Fruit fly (Drosophila melanogaster) whole organism, prepupa: ENCODE measurements around the gene Hira.

Experiments
- Blimp-1 ChIP-seq: fragments of 200-800 bp; sonication (Bioruptor generic); optimal IDR thresholded peaks from 3 replicates; lab custom pipeline; 2017; ENCODE audit warnings: missing biosample characterization, missing genetic modification characterization, mild to moderate bottlenecking, moderate library complexity, missing genetic modification reagents
- CG10631 ChIP-seq: fragments of 200-800 bp; sonication (Bioruptor generic); optimal IDR thresholded peaks from 2 replicates; lab custom pipeline; 2016; ENCODE audit warnings: missing biosample characterization, missing genetic modification characterization
- CG10669 ChIP-seq: fragments of 200-800 bp; sonication (Bioruptor generic); optimal IDR thresholded peaks from 3 replicates; lab custom pipeline; 2018; ENCODE audit warnings: missing biosample characterization, mild to moderate bottlenecking, missing genetic modification characterization, moderate library complexity
- CG11294 ChIP-seq: fragments of 200-800 bp; sonication (Bioruptor generic); IDR thresholded peaks from 2 replicates; pipeline ENCODE4 v1.3.6; 2022; ENCODE audit warnings: missing biosample characterization, missing genetic modification characterization
- CG11762 ChIP-seq: fragments of 200-800 bp; sonication (Bioruptor generic); optimal IDR thresholded peaks from 3 replicates; lab custom pipeline; 2016; ENCODE audit warnings: missing biosample characterization, missing genetic modification characterization; ENCODE audit not compliant: insufficient read depth
- CG15336 ChIP-seq: fragments of 200-800 bp; sonication (Bioruptor generic); IDR thresholded peaks from 2 replicates; pipeline ENCODE4 v1.3.6; 2022; ENCODE audit warnings: missing biosample characterization, missing genetic modification characterization
- CG1621 ChIP-seq: fragments of 200-800 bp; sonication (Bioruptor generic); optimal IDR thresholded peaks from 3 replicates; lab custom pipeline; 2018; ENCODE audit warnings: missing biosample characterization, mild to moderate bottlenecking, missing genetic modification characterization
- CG16779 ChIP-seq: fragments of 200-800 bp; sonication (Bioruptor generic); optimal IDR thresholded peaks from 3 replicates; lab custom pipeline; 2017; ENCODE audit warnings: missing biosample characterization, mild to moderate bottlenecking, missing genetic modification characterization
- CG3032 ChIP-seq: fragments of 200-800 bp; optimal IDR thresholded peaks from 2 replicates; lab custom pipeline; 2019; ENCODE audit warnings: missing biosample characterization, mild to moderate bottlenecking, missing genetic modification characterization, moderate library complexity
- CG31627 ChIP-seq: fragments of 200-800 bp; sonication (Bioruptor generic); optimal IDR thresholded peaks from 3 replicates; lab custom pipeline; 2016; ENCODE audit warnings: missing biosample characterization, missing genetic modification characterization
- CG32006 ChIP-seq: fragments of 200-800 bp; sonication (Bioruptor generic); optimal IDR thresholded peaks from 3 replicates; lab custom pipeline; 2017; ENCODE audit warnings: missing biosample characterization, mild to moderate bottlenecking, missing genetic modification characterization
- CG3919 ChIP-seq: fragments of 200-800 bp; sonication (Bioruptor generic); optimal IDR thresholded peaks from 3 replicates; lab custom pipeline; 2016; ENCODE audit warnings: missing biosample characterization, missing genetic modification characterization
- CG4318 ChIP-seq: fragments of 200-800 bp; sonication (Bioruptor generic); optimal IDR thresholded peaks from 3 replicates; lab custom pipeline; 2017; ENCODE audit warnings: missing biosample characterization, mild to moderate bottlenecking, missing genetic modification characterization
- CG6163 ChIP-seq: fragments of 200-800 bp; sonication (Bioruptor generic); IDR thresholded peaks from 3 replicates; pipeline ENCODE4 v1.3.6; 2022; ENCODE audit warnings: missing biosample characterization, missing genetic modification characterization
- CG6276 ChIP-seq: fragments of 200-800 bp; sonication (Bioruptor generic); optimal IDR thresholded peaks from 2 replicates; lab custom pipeline; 2017; ENCODE audit warnings: missing biosample characterization, mild to moderate bottlenecking, missing genetic modification characterization
- CG6792 ChIP-seq: fragments of 200-800 bp; sonication (Bioruptor generic); optimal IDR thresholded peaks from 3 replicates; lab custom pipeline; 2016; ENCODE audit warnings: missing biosample characterization, missing genetic modification characterization
- CG6808 ChIP-seq: fragments of 200-800 bp; sonication (Bioruptor generic); optimal IDR thresholded peaks from 3 replicates; lab custom pipeline; 2017; ENCODE audit warnings: missing biosample characterization, missing genetic modification characterization, mild to moderate bottlenecking, moderate library complexity, missing genetic modification reagents
- CG7368 ChIP-seq: fragments of 200-800 bp; sonication (Bioruptor generic); optimal IDR thresholded peaks from 3 replicates; lab custom pipeline; 2016; ENCODE audit warnings: missing biosample characterization, missing genetic modification characterization
- CG8119 ChIP-seq: fragments of 200-800 bp; sonication (Bioruptor generic); IDR thresholded peaks from 3 replicates; pipeline ENCODE4 v1.3.6; 2022; ENCODE audit warnings: missing biosample characterization, missing genetic modification characterization
- CG8632 ChIP-seq: fragments of 200-800 bp; sonication (Bioruptor generic); optimal IDR thresholded peaks from 3 replicates; lab custom pipeline; 2016; ENCODE audit warnings: missing biosample characterization, missing genetic modification characterization
- Eip75B ChIP-seq: fragments of 200-800 bp; sonication (Bioruptor generic); optimal IDR thresholded peaks from 3 replicates; lab custom pipeline; 2016; ENCODE audit warnings: missing biosample characterization, missing genetic modification characterization
- Eip78C ChIP-seq: fragments of 200-800 bp; sonication (Bioruptor generic); peaks from one replicate; lab custom pipeline; 2016; ENCODE audit warnings: missing biosample characterization, missing genetic modification characterization
- Eip93F ChIP-seq: fragments of 200-800 bp; sonication (Bioruptor generic); optimal IDR thresholded peaks from 2 replicates; lab custom pipeline; 2016; ENCODE audit warnings: missing biosample characterization, mild to moderate bottlenecking, missing genetic modification characterization
- Ets21C ChIP-seq: fragments of 200-800 bp; sonication (Bioruptor generic); optimal IDR thresholded peaks from 3 replicates; lab custom pipeline; 2016; ENCODE audit warnings: missing biosample characterization, missing genetic modification characterization
- Ets96B ChIP-seq: fragments of 200-800 bp; optimal IDR thresholded peaks from 2 replicates; lab custom pipeline; 2019; ENCODE audit warnings: missing biosample characterization, mild to moderate bottlenecking, missing genetic modification characterization, moderate library complexity
- Gug ChIP-seq: fragments of 200-800 bp; sonication (Bioruptor generic); IDR thresholded peaks from 2 replicates; pipeline ENCODE4 v1.3.6; 2022; ENCODE audit warnings: missing biosample characterization, missing genetic modification characterization
- Hr39 ChIP-seq: fragments of 200-800 bp; sonication (Bioruptor generic); optimal IDR thresholded peaks from 2 replicates; lab custom pipeline; 2016; ENCODE audit warnings: missing biosample characterization, missing genetic modification characterization
- Hr4 ChIP-seq: fragments of 200-800 bp; sonication (Bioruptor generic); optimal IDR thresholded peaks from 3 replicates; lab custom pipeline; 2016; ENCODE audit warnings: missing biosample characterization, missing genetic modification characterization
- Lpt ChIP-seq: fragments of 200-800 bp; sonication (Bioruptor generic); optimal IDR thresholded peaks from 3 replicates; lab custom pipeline; 2016; ENCODE audit warnings: missing biosample characterization, missing genetic modification characterization
- Met ChIP-seq: fragments of 200-800 bp; sonication (Bioruptor generic); optimal IDR thresholded peaks from 3 replicates; lab custom pipeline; 2016; ENCODE audit warnings: missing biosample characterization, missing genetic modification characterization
- OdsH ChIP-seq: fragments of 200-800 bp; sonication (Bioruptor generic); optimal IDR thresholded peaks from 3 replicates; lab custom pipeline; 2016; ENCODE audit warnings: missing biosample characterization, missing genetic modification characterization
- Smox ChIP-seq: fragments of 200-800 bp; sonication (Bioruptor generic); optimal IDR thresholded peaks from 3 replicates; lab custom pipeline; 2016; ENCODE audit warnings: missing biosample characterization, missing genetic modification characterization
- Sox102F ChIP-seq: fragments of 200-800 bp; sonication (Bioruptor generic); optimal IDR thresholded peaks from 2 replicates; lab custom pipeline; 2016; ENCODE audit warnings: missing biosample characterization, mild to moderate bottlenecking, missing genetic modification characterization
- Sox14 ChIP-seq: fragments of 200-800 bp; sonication (Bioruptor generic); optimal IDR thresholded peaks from 3 replicates; lab custom pipeline; 2016; ENCODE audit warnings: missing biosample characterization, missing genetic modification characterization
- achi ChIP-seq: fragments of 200-800 bp; sonication (Bioruptor generic); optimal IDR thresholded peaks from 3 replicates; lab custom pipeline; 2016; ENCODE audit warnings: missing biosample characterization, missing genetic modification characterization
- acj6 ChIP-seq: fragments of 200-800 bp; sonication (Bioruptor generic); optimal IDR thresholded peaks from 3 replicates; lab custom pipeline; 2016; ENCODE audit warnings: missing biosample characterization, missing genetic modification characterization
- cyc ChIP-seq: fragments of 200-800 bp; sonication (Bioruptor generic); optimal IDR thresholded peaks from 3 replicates; lab custom pipeline; 2016; ENCODE audit warnings: missing biosample characterization, missing genetic modification characterization
- dac ChIP-seq: fragments of 200-800 bp; sonication (Bioruptor generic); optimal IDR thresholded peaks from 2 replicates; lab custom pipeline; 2017; ENCODE audit warnings: missing biosample characterization, mild to moderate bottlenecking, missing genetic modification characterization
- dsx ChIP-seq: fragments of 200-800 bp; optimal IDR thresholded peaks from 3 replicates; lab custom pipeline; 2019; ENCODE audit warnings: missing biosample characterization, mild to moderate bottlenecking, missing genetic modification characterization, moderate library complexity; ENCODE audit not compliant: poor library complexity, severe bottlenecking
- eg ChIP-seq: fragments of 200-800 bp; sonication (Bioruptor generic); IDR thresholded peaks from 3 replicates; pipeline ENCODE4 v1.3.6; 2022; ENCODE audit warnings: missing biosample characterization, missing genetic modification characterization
- esn ChIP-seq: fragments of 200-800 bp; sonication (Bioruptor generic); optimal IDR thresholded peaks from 2 replicates; lab custom pipeline; 2016; ENCODE audit warnings: missing biosample characterization, mild to moderate bottlenecking, missing genetic modification characterization, moderate library complexity
- fd59A ChIP-seq: fragments of 200-800 bp; sonication (Bioruptor generic); optimal IDR thresholded peaks from 2 replicates; lab custom pipeline; 2017; ENCODE audit warnings: missing biosample characterization, mild to moderate bottlenecking, missing genetic modification characterization, missing genetic modification reagents
- fkh ChIP-seq: fragments of 200-800 bp; sonication (Bioruptor generic); optimal IDR thresholded peaks from 3 replicates; lab custom pipeline; 2017; ENCODE audit warnings: missing biosample characterization, mild to moderate bottlenecking, missing genetic modification characterization, moderate library complexity
- lz ChIP-seq: fragments of 200-800 bp; sonication (Bioruptor generic); optimal IDR thresholded peaks from 3 replicates; lab custom pipeline; 2016; ENCODE audit warnings: missing biosample characterization, missing genetic modification characterization
- pdm3 ChIP-seq: fragments of 200-800 bp; sonication (Bioruptor generic); optimal IDR thresholded peaks from 3 replicates; lab custom pipeline; 2016; ENCODE audit warnings: missing biosample characterization, missing genetic modification characterization
- salr ChIP-seq, 2 experiments: fragments of 200-800 bp; sonication (Bioruptor generic); optimal IDR thresholded peaks; 3 replicates each; lab custom pipeline; 2016 to 2018; ENCODE audit warnings: missing biosample characterization in 2 of 2, missing genetic modification characterization in 2 of 2, mild to moderate bottlenecking in 1 of 2
- ss ChIP-seq, 2 experiments: fragments of 200-800 bp; sonication (Bioruptor generic); optimal IDR thresholded peaks; 2 replicates in 1 of 2; 3 replicates in 1 of 2; lab custom pipeline; 2017 to 2018; ENCODE audit warnings: mild to moderate bottlenecking in 2 of 2, missing biosample characterization in 2 of 2, missing genetic modification characterization in 2 of 2, moderate library complexity in 1 of 2
- svp ChIP-seq: fragments of 200-800 bp; sonication (Bioruptor generic); peaks from one replicate; lab custom pipeline; 2016; ENCODE audit warnings: missing biosample characterization, missing genetic modification characterization
- topi ChIP-seq: fragments of 200-800 bp; sonication (Bioruptor generic); optimal IDR thresholded peaks from 3 replicates; lab custom pipeline; 2016; ENCODE audit warnings: missing biosample characterization, missing genetic modification characterization
- vri ChIP-seq: fragments of 200-800 bp; sonication (Bioruptor generic); optimal IDR thresholded peaks from 3 replicates; lab custom pipeline; 2016; ENCODE audit warnings: missing biosample characterization, mild to moderate bottlenecking, missing genetic modification characterization

Hira gene

DNA sequence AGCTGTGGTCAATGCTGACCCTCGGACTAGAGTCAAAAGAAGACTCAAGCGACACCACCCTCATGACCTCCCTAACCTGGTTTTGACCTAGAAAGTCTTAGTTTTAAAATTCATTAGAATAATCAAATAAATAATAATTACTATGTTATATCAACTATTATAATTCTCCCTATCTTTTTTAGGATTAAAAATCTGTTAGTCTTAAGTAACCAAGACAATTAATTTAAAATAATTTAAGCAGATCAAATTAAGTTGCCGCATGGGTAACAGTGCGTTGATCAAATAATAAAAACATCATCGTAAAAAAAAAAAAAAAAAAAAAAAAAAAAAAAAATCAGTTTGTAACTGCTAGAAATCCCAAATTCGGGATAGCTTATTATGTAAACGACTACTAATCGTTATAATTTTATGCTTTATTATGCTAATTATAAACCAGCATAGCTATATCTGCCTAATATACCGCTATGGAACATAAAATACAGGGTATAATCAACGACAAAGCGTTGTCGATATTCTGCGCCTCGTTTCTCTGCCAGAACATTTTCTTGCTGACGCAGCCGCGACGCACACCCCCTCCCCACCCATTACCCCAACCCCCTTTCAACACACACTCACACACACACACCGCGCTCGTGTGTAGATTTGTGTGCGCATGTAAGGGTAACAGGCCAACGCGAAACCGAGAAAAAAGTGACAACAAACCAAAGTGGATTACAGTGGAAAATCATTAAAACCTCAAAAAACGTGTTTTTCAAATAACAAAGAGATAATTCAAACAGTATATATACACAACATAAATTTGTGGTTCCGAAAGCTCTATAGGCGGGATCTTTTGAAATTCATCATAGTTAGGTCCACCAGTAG lies 18.7 kb upstream of the Hira start:
- TF ChIP-seq dac (GFP tag; lab: Kevin White, UChicago) (peak; percentile 10), Ets96B (peak; percentile 24), CG11294 (GFP tag; lab: Robert Waterston, UW) (peak; percentile 63), acj6 (GFP tag; lab: Kevin White, UChicago) (peak; percentile 23), Sox14 (GFP tag; lab: Kevin White, UChicago) (peak; percentile 67), Lpt (peak; percentile 46), OdsH (peak; percentile 24), Hr39 (GFP tag; lab: Kevin White, UChicago) (peak; percentile 48), achi (GFP tag; lab: Kevin White, UChicago) (peak; percentile 30), topi (peak; percentile 13), CG3919 (GFP tag; lab: Kevin White, UChicago) (peak; percentile 38), CG8632 (GFP tag; lab: Kevin White, UChicago) (peak; percentile 6), CG31627 (GFP tag; lab: Kevin White, UChicago) (peak; percentile 14), CG10669 (peak; percentile 10), Eip75B (peak; percentile 96), Eip78C (peak; percentile 98), ss (GFP tag; optimal IDR thresholded peaks at IDR 0.05; lab: Kevin White, UChicago) (peak; percentile 75 to 88), Met (GFP tag; lab: Kevin White, UChicago) (peak; percentile 85), dsx (GFP tag; lab: Kevin White, UChicago) (peak; percentile 85), fkh (GFP tag; lab: Kevin White, UChicago) (peak; percentile 64), CG10631 (GFP tag; lab: Kevin White, UChicago) (peak; percentile 39), Eip93F (GFP tag; lab: Kevin White, UChicago) (peak; percentile 97), CG6792 (GFP tag; lab: Kevin White, UChicago) (peak; percentile 35), lz (peak; percentile 24), CG32006 (peak; percentile 56), CG6163 (GFP tag; lab: Robert Waterston, UW) (peak; percentile 86), svp (peak; percentile 98), Hr4 (peak; percentile 94), Ets21C (GFP tag; lab: Kevin White, UChicago) (peak; percentile 17), Blimp-1 (GFP tag; lab: Kevin White, UChicago) (peak; percentile 38), CG4318 (GFP tag; lab: Kevin White, UChicago) (peak; percentile 37), CG11762 (GFP tag; lab: Kevin White, UChicago) (peak; percentile 15), salr (GFP tag; optimal IDR thresholded peaks at IDR 0.05; lab: Kevin White, UChicago) (peak in 1 of 2 experiments; percentile 28), CG7368 (peak; percentile 20), CG8119 (GFP tag; lab: Robert Waterston, UW) (peak; percentile 75), CG6808 (GFP tag; lab: Kevin White, UChicago) (peak; percentile 26), CG16779 (tag; lab: Kevin White, UChicago) (peak; percentile 81), eg (peak; percentile 88), Sox102F (GFP tag; lab: Kevin White, UChicago) (peak; percentile 58), esn (GFP tag; lab: Kevin White, UChicago) (peak; percentile 45), Smox (GFP tag; lab: Kevin White, UChicago) (peak; percentile 20), fd59A (GFP tag; lab: Kevin White, UChicago) (peak; percentile 27), cyc (GFP tag; lab: Kevin White, UChicago) (peak; percentile 38), vri (peak; percentile 25), CG6276 (GFP tag; lab: Kevin White, UChicago) (peak; percentile 64), pdm3 (GFP tag; lab: Kevin White, UChicago) (peak; percentile 52), CG3032 (tag; lab: Kevin White, UChicago) (peak; percentile 63), CG15336 (GFP tag; lab: Robert Waterston, UW) (peak; percentile 86), CG1621 (tag; lab: Kevin White, UChicago) (peak; percentile 43), Gug (GFP tag; lab: Robert Waterston, UW) (peak; percentile 75)
